Worm (Caenorhabditis elegans): Measurements from ENCODE around the gene tag-124.
A peak's percentile ranks its signal among the peaks of the same experiment; 100 is the strongest.

Gene tag-124

DNA sequence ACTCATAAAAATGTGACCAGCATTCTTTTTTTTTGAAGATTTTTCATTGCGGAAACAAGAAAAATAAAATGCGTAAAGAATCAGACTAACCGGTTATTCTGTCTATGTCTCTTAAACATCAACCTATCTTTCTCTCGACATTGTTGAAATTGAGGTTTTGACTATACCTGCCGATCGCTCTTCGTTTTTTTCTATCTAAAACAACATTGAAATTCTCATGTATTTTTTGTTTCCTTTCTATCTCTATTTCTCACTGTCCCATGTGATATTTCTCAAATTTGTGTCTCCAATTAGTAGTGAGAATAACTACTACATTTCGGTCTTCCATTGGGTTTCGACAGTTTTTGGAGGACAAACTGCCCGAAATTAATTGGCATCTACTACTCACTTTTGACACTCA lies 30.2 kb upstream of the tag-124 start:
- TF ChIP-seq nhr-25 (tag; optimal IDR thresholded peaks at IDR 0.05) (peak; percentile 75), eor-1 (tag; optimal IDR thresholded peaks at IDR 0.05) (no peak), ZK546.5 (tag; optimal IDR thresholded peaks at IDR 0.05) (no peak), nhr-43 (tag; optimal IDR thresholded peaks at IDR 0.05; ENCODE audit: poor library complexity, severe bottlenecking) (peak; percentile 9), nhr-23 (tag; optimal IDR thresholded peaks at IDR 0.05) (peak; percentile 10)

DNA sequence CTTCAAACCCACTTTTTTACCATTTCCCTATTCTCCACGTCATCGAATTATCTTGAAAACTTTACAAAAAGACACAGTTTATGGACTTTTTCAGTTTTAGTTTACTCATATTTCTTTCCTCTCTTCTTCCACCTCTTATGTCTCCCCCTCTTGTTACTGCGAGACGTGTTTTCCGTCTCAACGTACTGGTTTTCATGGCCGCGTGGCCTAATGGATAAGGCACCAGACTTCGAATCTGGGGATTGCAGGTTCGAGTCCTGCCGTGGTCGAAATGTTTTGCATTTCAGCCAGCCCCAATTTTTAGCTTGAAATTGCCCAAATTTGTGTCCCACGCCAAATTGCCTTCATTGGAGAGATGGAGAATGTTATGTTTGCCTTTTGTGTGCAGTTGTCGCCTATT lies 25.0 kb upstream of the tag-124 start:
- TF ChIP-seq nhr-23 (tag; optimal IDR thresholded peaks at IDR 0.05) (peak; percentile 53), elt-2 (tag; optimal IDR thresholded peaks at IDR 0.05) (peak; percentile 37), hmg-11 (tag; optimal IDR thresholded peaks at IDR 0.05) (peak; percentile 63), unc-39 (tag; optimal IDR thresholded peaks at IDR 0.05) (peak; percentile 23), nhr-25 (tag; optimal IDR thresholded peaks at IDR 0.05) (peak; percentile 42), nhr-77 (tag; optimal IDR thresholded peaks at IDR 0.05) (peak; percentile 72), egl-5 (tag; optimal IDR thresholded peaks at IDR 0.05) (no peak), ztf-4 (tag; optimal IDR thresholded peaks at IDR 0.05) (no peak), pha-4 (tag; optimal IDR thresholded peaks at IDR 0.05) (peak; percentile 1), ztf-11 (tag; optimal IDR thresholded peaks at IDR 0.05) (no peak), ceh-28 (tag; optimal IDR thresholded peaks at IDR 0.05) (no peak), snpc-4 (tag; optimal IDR thresholded peaks at IDR 0.05) (no peak), ZK546.5 (tag; optimal IDR thresholded peaks at IDR 0.05) (no peak), unc-62 (GFP tag; optimal IDR thresholded peaks at IDR 0.05) (no peak), nfya-1 (tag; optimal IDR thresholded peaks at IDR 0.05; ENCODE audit: insufficient read depth) (peak; percentile 24), nhr-67 (tag; optimal IDR thresholded peaks at IDR 0.05) (no peak), nhr-43 (tag; optimal IDR thresholded peaks at IDR 0.05; ENCODE audit: poor library complexity, severe bottlenecking) (peak; percentile 33), lsy-12 (tag; optimal IDR thresholded peaks at IDR 0.05) (peak; percentile 70)

DNA sequence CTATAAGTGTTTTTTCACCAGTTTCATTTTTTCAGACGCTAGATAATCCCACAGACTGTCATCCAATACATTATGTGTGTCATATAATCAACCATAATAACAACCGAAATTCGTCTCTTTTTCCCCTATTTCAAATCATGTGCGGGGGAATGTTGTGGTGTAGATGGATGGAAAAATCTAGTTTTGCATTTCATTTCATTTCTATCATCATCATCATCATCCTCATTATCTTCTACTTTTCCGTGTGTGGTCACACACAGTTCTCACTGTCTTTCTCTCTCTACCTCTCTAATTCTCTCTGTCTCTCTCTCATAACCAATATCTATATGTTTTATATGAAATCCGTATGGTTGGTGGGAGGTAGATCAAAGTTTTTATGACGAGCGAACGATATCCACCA lies 17.7 kb upstream of the tag-124 start:
- TF ChIP-seq mml-1 (tag; optimal IDR thresholded peaks at IDR 0.05) (no peak), nhr-23 (tag; optimal IDR thresholded peaks at IDR 0.05) (peak; percentile 54), elt-2 (tag; optimal IDR thresholded peaks at IDR 0.05) (no peak), aly-2 (tag; optimal IDR thresholded peaks at IDR 0.05) (no peak)

DNA sequence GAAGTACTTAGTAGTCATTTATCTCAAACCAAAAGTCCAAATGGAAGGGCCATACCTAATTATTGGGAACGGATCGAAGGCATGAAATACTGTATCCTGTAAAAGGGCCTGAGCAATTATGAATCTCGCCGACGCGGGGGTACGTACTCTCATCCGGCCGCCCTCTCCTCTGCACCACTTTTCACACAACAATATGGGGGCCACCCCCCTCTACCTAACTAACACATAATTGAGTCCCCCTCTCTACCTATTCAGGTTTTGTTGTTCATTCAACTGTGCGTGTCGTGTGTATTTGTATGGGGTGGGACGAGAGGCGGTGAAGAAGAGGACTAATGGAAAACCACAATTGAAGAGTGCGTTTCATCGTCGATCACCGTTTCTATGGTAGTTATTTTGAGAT lies 16.7 kb upstream of the tag-124 start:
- TF ChIP-seq elt-2 (tag; optimal IDR thresholded peaks at IDR 0.05) (no peak), fos-1 (tag; optimal IDR thresholded peaks at IDR 0.05) (no peak), egl-5 (tag; optimal IDR thresholded peaks at IDR 0.05) (no peak), lsy-12 (tag; optimal IDR thresholded peaks at IDR 0.05) (no peak), lin-39 (tag; optimal IDR thresholded peaks at IDR 0.05) (no peak), elt-1 (tag; optimal IDR thresholded peaks at IDR 0.05) (no peak), nhr-11 (tag; optimal IDR thresholded peaks at IDR 0.05) (no peak)

DNA sequence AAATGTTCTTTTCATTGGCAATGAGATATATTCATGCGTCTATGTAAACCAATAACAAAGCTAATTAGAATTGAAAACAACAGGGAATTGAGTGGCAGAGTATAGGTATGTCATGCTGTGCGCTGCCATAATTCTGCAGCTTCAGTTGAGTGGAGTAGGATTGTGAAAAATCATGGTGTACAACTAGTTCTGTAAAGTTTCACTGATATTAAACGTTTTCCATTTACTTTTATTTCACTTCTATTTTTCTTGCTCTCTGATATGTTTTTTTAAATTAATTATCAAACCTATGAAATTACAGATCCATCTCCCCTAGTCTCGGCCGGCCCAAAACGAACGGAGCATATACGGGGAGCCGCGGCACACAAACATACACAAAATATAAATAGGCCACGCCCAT lies 15.4 kb upstream of the tag-124 start, which contains the start of gene exc-7:
exc-7 (plus strand) TSS at position 301 of the 400 bp plus-strand sequence.
- TF ChIP-seq nhr-77 (tag; optimal IDR thresholded peaks at IDR 0.05) (no peak), nhr-25 (tag; optimal IDR thresholded peaks at IDR 0.05) (no peak), nhr-28 (tag; optimal IDR thresholded peaks at IDR 0.05) (no peak), mdl-1 (tag; optimal IDR thresholded peaks at IDR 0.05) (no peak), lin-15B (tag; optimal IDR thresholded peaks at IDR 0.05) (no peak), nhr-12 (tag; optimal IDR thresholded peaks at IDR 0.05) (no peak), egl-5 (tag; optimal IDR thresholded peaks at IDR 0.05) (no peak), lin-39 (tag; optimal IDR thresholded peaks at IDR 0.05) (no peak), ZK546.5 (tag; optimal IDR thresholded peaks at IDR 0.05) (no peak), ceh-9 (tag; optimal IDR thresholded peaks at IDR 0.05) (no peak), nhr-76 (tag; optimal IDR thresholded peaks at IDR 0.05) (no peak), ceh-82 (tag; optimal IDR thresholded peaks at IDR 0.05) (no peak), unc-62 (GFP tag; optimal IDR thresholded peaks at IDR 0.05) (no peak), sea-2 (GFP tag; optimal IDR thresholded peaks at IDR 0.05) (no peak), zag-1 (tag; optimal IDR thresholded peaks at IDR 0.05) (no peak), nhr-237 (tag; optimal IDR thresholded peaks at IDR 0.05) (no peak), elt-3 (tag; optimal IDR thresholded peaks at IDR 0.05) (no peak), fos-1 (tag; optimal IDR thresholded peaks at IDR 0.05) (no peak), elt-1 (tag; optimal IDR thresholded peaks at IDR 0.05) (no peak)
